Fruit fly (Drosophila melanogaster) whole organism, prepupa: ENCODE data around the gene CG5984.

ENCODE experiments used
- CG10631 ChIP-seq: fragments of 200-800 bp; sonication (Bioruptor generic); optimal IDR thresholded peaks from 2 replicates; lab custom pipeline; 2016; ENCODE audit warnings: missing biosample characterization, missing genetic modification characterization
- CG8319 ChIP-seq: fragments of 200-800 bp; sonication (Bioruptor generic); optimal IDR thresholded peaks from 3 replicates; lab custom pipeline; 2016; ENCODE audit warnings: missing biosample characterization, missing genetic modification characterization
- dac ChIP-seq: fragments of 200-800 bp; sonication (Bioruptor generic); optimal IDR thresholded peaks from 2 replicates; lab custom pipeline; 2017; ENCODE audit warnings: missing biosample characterization, mild to moderate bottlenecking, missing genetic modification characterization
- fkh ChIP-seq: fragments of 200-800 bp; sonication (Bioruptor generic); optimal IDR thresholded peaks from 3 replicates; lab custom pipeline; 2017; ENCODE audit warnings: missing biosample characterization, mild to moderate bottlenecking, missing genetic modification characterization, moderate library complexity

DNA sequence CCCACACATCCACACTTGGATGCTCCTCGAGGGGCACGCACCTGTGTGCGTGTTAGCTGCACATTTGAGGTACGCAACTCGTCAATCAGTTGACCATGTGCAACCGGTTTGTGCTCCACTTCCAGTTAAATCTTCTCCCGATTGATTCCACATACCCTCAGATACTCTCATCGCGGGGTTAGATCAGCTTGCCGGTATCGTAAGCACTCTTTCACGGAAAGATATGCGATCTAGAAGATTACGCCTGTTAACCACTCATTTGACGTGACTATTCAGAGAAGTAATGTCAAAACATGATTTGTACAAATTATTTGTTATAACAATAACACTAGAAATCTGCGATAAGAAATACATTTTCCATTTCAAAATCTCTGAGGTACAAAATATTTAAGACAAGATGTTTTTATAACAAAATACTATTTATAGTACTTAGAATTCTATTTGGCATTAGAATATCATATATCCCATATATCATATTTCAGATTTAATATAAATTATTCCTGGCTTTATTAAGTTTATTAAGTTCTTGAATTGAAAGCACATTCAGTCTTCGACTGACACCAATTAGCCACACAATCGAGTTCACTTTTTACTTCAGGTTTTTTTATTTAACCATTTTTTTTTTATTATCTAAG is 26.8 kb downstream of the CG5984 start:
- no peak for TF ChIP-seq dac
- no peak for TF ChIP-seq fkh (GFP tag; lab: Kevin White, UChicago)
- peak; percentile 7 for TF ChIP-seq CG10631 (GFP tag; lab: Kevin White, UChicago)
- TF ChIP-seq CG8319 (GFP tag; lab: Kevin White, UChicago), result no peak
